Worm (Caenorhabditis elegans): ENCODE data around the gene F35B12.9.

The F35B12.9 gene

DNA sequence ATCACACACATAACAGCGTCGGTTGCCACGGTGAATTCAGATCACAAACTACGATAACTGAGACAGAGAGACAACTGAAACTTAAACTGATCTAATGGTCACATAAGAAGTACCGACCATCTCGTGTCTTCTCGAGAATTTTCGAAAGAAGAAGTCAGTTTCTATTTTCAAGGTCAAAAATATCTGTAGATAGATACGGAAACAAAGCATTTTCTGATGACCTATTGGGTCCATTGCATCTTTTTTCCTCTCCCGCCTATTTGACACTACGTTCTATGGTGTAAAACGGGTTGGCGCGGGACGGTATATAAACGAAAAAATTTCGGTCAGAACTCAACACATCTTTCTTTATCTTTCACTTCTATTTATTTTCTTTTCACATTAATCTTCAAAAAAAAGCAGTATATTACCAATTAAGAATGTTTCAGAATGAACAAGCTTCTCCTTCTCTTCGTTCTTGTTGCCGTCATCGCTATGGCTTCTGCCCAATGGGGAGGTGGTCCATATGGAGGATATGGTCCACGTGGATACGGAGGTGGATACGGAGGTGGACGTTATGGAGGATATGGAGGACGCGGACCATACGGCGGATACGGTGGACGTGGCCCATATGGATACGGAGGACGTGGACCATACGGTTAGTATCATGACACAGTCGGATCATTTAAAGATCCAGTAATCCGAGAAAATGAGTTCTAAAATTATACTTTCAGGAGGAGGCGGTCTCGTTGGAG, 15.1 kb downstream of the F35B12.9 start, which contains the start of gene nlp-24:
nlp-24 (plus strand) TSS at position 429 of the 734 bp plus-strand sequence.
- TF ChIP-seq ztf-4 (tag; optimal IDR thresholded peaks at IDR 0.05) (no peak), jun-1 (tag; optimal IDR thresholded peaks at IDR 0.05) (no peak), hmg-11 (tag; optimal IDR thresholded peaks at IDR 0.05) (no peak), lin-39 (tag; optimal IDR thresholded peaks at IDR 0.05) (no peak), nhr-77 (tag; optimal IDR thresholded peaks at IDR 0.05) (no peak), unc-39 (tag; optimal IDR thresholded peaks at IDR 0.05) (no peak), ceh-9 (tag; optimal IDR thresholded peaks at IDR 0.05) (no peak), ceh-28 (tag; optimal IDR thresholded peaks at IDR 0.05) (no peak), R02D3.7 (tag; optimal IDR thresholded peaks at IDR 0.05) (no peak), elt-2 (tag; optimal IDR thresholded peaks at IDR 0.05) (no peak), lsy-12 (tag; optimal IDR thresholded peaks at IDR 0.05) (no peak), egl-5 (tag; optimal IDR thresholded peaks at IDR 0.05) (no peak), zag-1 (tag; optimal IDR thresholded peaks at IDR 0.05) (no peak), aly-2 (tag; optimal IDR thresholded peaks at IDR 0.05) (no peak), fkh-10 (GFP tag; optimal IDR thresholded peaks at IDR 0.05) (no peak), nhr-67 (tag; optimal IDR thresholded peaks at IDR 0.05) (no peak), pqm-1 (tag; optimal IDR thresholded peaks at IDR 0.05) (no peak), lin-15B (tag; optimal IDR thresholded peaks at IDR 0.05) (no peak), fkh-2 (tag; optimal IDR thresholded peaks at IDR 0.05) (no peak), nhr-11 (tag; optimal IDR thresholded peaks at IDR 0.05) (no peak), nhr-76 (tag; optimal IDR thresholded peaks at IDR 0.05) (no peak), ZK546.5 (tag; optimal IDR thresholded peaks at IDR 0.05) (no peak), nfya-1 (tag; optimal IDR thresholded peaks at IDR 0.05; ENCODE audit: insufficient read depth) (peak; percentile 23), mml-1 (tag; optimal IDR thresholded peaks at IDR 0.05) (no peak), ztf-11 (tag; optimal IDR thresholded peaks at IDR 0.05) (no peak), ceh-82 (tag; optimal IDR thresholded peaks at IDR 0.05) (no peak), fos-1 (tag; optimal IDR thresholded peaks at IDR 0.05) (no peak), nhr-25 (tag; optimal IDR thresholded peaks at IDR 0.05) (peak; percentile 71), daf-12 (tag; optimal IDR thresholded peaks at IDR 0.05) (no peak), egl-27 (tag; optimal IDR thresholded peaks at IDR 0.05) (no peak), ama-1 (optimal IDR thresholded peaks at IDR 0.05) (peak; percentile 86), snpc-4 (tag; optimal IDR thresholded peaks at IDR 0.05) (no peak), nhr-12 (tag; optimal IDR thresholded peaks at IDR 0.05) (no peak), mdl-1 (tag; optimal IDR thresholded peaks at IDR 0.05) (no peak), sea-2 (GFP tag; optimal IDR thresholded peaks at IDR 0.05) (no peak), eor-1 (tag; optimal IDR thresholded peaks at IDR 0.05) (no peak), ceh-16 (tag; optimal IDR thresholded peaks at IDR 0.05) (no peak), pha-4 (tag; optimal IDR thresholded peaks at IDR 0.05) (no peak), elt-1 (tag; optimal IDR thresholded peaks at IDR 0.05) (peak; percentile 91), elt-3 (tag; optimal IDR thresholded peaks at IDR 0.05) (no peak), nhr-23 (tag; optimal IDR thresholded peaks at IDR 0.05) (peak; percentile 70), nhr-43 (tag; optimal IDR thresholded peaks at IDR 0.05; ENCODE audit: poor library complexity, severe bottlenecking) (peak; percentile 61), tbx-2 (tag; optimal IDR thresholded peaks at IDR 0.05) (no peak), unc-62 (GFP tag; optimal IDR thresholded peaks at IDR 0.05) (no peak), nhr-28 (tag; optimal IDR thresholded peaks at IDR 0.05) (no peak)

- TF ChIP-seq nhr-11 (tag; optimal IDR thresholded peaks at IDR 0.05), result no peak
- no peak for TF ChIP-seq nhr-28 (tag; optimal IDR thresholded peaks at IDR 0.05)
- peak; percentile 84 for TF ChIP-seq nhr-25 (tag; optimal IDR thresholded peaks at IDR 0.05)
- peak; percentile 87 for TF ChIP-seq ama-1 (optimal IDR thresholded peaks at IDR 0.05)
- TF ChIP-seq ceh-9 (tag; optimal IDR thresholded peaks at IDR 0.05), result no peak
- TF ChIP-seq nfya-1 (tag; optimal IDR thresholded peaks at IDR 0.05; ENCODE audit: insufficient read depth), result peak; percentile 30
- peak in 1 of 3 experiments; percentile 48 for TF ChIP-seq elt-3 (tag; optimal IDR thresholded peaks at IDR 0.05)
- peak; percentile 30 for TF ChIP-seq nhr-43 (tag; optimal IDR thresholded peaks at IDR 0.05; ENCODE audit: poor library complexity, severe bottlenecking)
- TF ChIP-seq nhr-23 (tag; optimal IDR thresholded peaks at IDR 0.05), result no peak
- TF ChIP-seq lin-39 (tag; optimal IDR thresholded peaks at IDR 0.05), result no peak
- no peak for TF ChIP-seq pha-4 (tag; optimal IDR thresholded peaks at IDR 0.05)
- TF ChIP-seq aly-2 (tag; optimal IDR thresholded peaks at IDR 0.05), result no peak
- TF ChIP-seq lin-15B (tag; optimal IDR thresholded peaks at IDR 0.05), result no peak
- no peak for TF ChIP-seq ztf-11 (tag; optimal IDR thresholded peaks at IDR 0.05)
Measured at ce11 chrV:11616813-11617212, 15.8 kb downstream of the F35B12.9 start.
